Worm (Caenorhabditis elegans) whole organism, young adult: ENCODE results near the gene C49C8.5.

Experiments
- unc-130 ChIP-seq: sonication (generic microtip); optimal IDR thresholded peaks from 2 replicates; lab custom pipeline; 2016; ENCODE audit warnings: missing genetic modification reagents, missing genetic modification characterization, missing compliant biosample characterization
- zim-3 ChIP-seq: sonication (generic microtip); optimal IDR thresholded peaks from 2 replicates; lab custom pipeline; 2017; ENCODE audit warnings: mild to moderate bottlenecking, missing genetic modification characterization, moderate library complexity, missing compliant biosample characterization

DNA sequence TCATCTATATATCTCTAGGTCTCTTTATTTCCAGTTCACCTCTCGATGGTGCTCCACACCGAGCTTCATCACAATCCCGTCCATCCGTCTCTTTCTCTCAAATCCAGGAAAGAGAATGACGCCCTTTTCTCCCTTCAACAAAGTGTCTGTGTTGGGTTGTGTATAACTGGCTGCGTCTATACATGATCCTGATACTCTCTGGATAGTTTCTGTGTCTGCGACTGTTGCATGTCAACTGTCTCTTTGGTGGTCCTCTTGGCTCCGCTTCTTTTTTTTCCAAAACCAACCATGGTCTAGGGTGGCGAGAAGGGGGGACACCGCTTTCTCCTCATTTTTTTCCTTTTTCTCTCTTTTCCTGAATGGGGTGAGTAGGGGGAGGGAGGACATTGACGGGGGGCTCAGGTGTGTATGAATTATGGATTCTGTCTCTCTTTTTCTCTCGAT is 23.8 kb downstream of the C49C8.5 start:
- TF ChIP-seq unc-130 (GFP tag; lab: Kevin White, UChicago): no peak
- TF ChIP-seq zim-3: no peak
